Worm (Caenorhabditis elegans): ENCODE data around the gene srh-42.

DNA sequence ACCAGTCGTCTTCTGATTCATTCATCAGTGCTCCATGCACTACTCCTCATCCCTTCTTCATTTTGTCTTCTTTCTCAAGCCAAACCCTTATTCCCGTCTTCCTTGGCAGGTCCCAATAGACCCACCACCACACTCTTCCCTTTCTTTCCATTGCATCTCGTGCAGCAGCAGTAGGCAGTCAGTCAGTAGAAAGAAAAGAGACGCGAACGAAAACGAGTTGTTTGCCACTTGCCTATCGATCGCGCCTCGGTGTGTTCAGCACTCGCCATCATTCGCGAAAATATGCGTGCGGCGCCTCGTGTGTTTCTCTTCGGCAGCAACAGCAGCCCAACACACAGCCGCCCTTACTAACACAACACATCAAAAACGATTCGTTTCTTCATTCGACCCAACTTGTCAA is 39.4 kb downstream of the srh-42 start:
- TF ChIP-seq W03F9.2 (tag; optimal IDR thresholded peaks at IDR 0.05): peak; percentile 10
- no peak for TF ChIP-seq him-1 (tag; optimal IDR thresholded peaks at IDR 0.05)
- TF ChIP-seq dao-5 (tag; optimal IDR thresholded peaks at IDR 0.05): no peak
